Worm (Caenorhabditis elegans) whole organism, L3 larva: Measurements from ENCODE around the gene Y38E10A.3.
A peak's percentile ranks its signal among the peaks of the same experiment; 100 is the strongest.

ENCODE experiments used
- R02D3.7 ChIP-seq: fragments of 150-350 bp; optimal IDR thresholded peaks from 2 replicates; lab custom pipeline; 2014; ENCODE audit warnings: missing biosample characterization, missing genetic modification characterization
- aly-2 ChIP-seq: fragments of 150-350 bp; optimal IDR thresholded peaks from 2 replicates; lab custom pipeline; 2014; ENCODE audit warnings: missing biosample characterization, missing genetic modification characterization
- ceh-28 ChIP-seq: fragments of 150-350 bp; optimal IDR thresholded peaks from 2 replicates; lab custom pipeline; 2014; ENCODE audit warnings: missing biosample characterization, missing genetic modification reagents, missing genetic modification characterization
- ceh-9 ChIP-seq: sonication (generic microtip); optimal IDR thresholded peaks from 2 replicates; lab custom pipeline; 2018; ENCODE audit warnings: missing biosample characterization, missing genetic modification characterization
- daf-12 ChIP-seq: fragments of 150-350 bp; optimal IDR thresholded peaks from 2 replicates; lab custom pipeline; 2014; ENCODE audit warnings: missing biosample characterization, missing genetic modification reagents, missing genetic modification characterization
- egl-27 ChIP-seq: sonication (generic microtip); optimal IDR thresholded peaks from 4 replicates; lab custom pipeline; 2017; ENCODE audit warnings: missing biosample characterization, missing genetic modification reagents, missing genetic modification characterization
- egl-5 ChIP-seq: fragments of 150-350 bp; optimal IDR thresholded peaks from 2 replicates; lab custom pipeline; 2017; ENCODE audit warnings: missing biosample characterization, missing genetic modification reagents, missing genetic modification characterization, inconsistent platforms
- elt-1 ChIP-seq: fragments of 150-350 bp; optimal IDR thresholded peaks from 2 replicates; lab custom pipeline; 2014; ENCODE audit warnings: missing biosample characterization, missing genetic modification characterization
- elt-2 ChIP-seq: sonication (generic microtip); optimal IDR thresholded peaks from 2 replicates; lab custom pipeline; 2016; ENCODE audit warnings: missing genetic modification reagents, mild to moderate bottlenecking, missing genetic modification characterization, missing compliant biosample characterization
- elt-3 ChIP-seq, 3 experiments: fragments of 150-350 bp in 1 of 3; sonication (generic microtip) in 2 of 3; optimal IDR thresholded peaks; 2 replicates in 2 of 3; 4 replicates in 1 of 3; lab custom pipeline; 2014 to 2017; ENCODE audit warnings: missing biosample characterization in 3 of 3, missing genetic modification characterization in 3 of 3
- eor-1 ChIP-seq, 2 experiments: fragments of 150-350 bp; optimal IDR thresholded peaks; 2 replicates each; lab custom pipeline; 2014 to 2018; ENCODE audit warnings: missing biosample characterization in 2 of 2, missing genetic modification characterization in 2 of 2
- fkh-2 ChIP-seq: fragments of 150-350 bp; optimal IDR thresholded peaks from 2 replicates; lab custom pipeline; 2014; ENCODE audit warnings: missing biosample characterization, missing genetic modification reagents, missing genetic modification characterization
- fos-1 ChIP-seq: fragments of 150-350 bp; optimal IDR thresholded peaks from 2 replicates; lab custom pipeline; 2014; ENCODE audit warnings: missing biosample characterization, missing genetic modification characterization
- hmg-11 ChIP-seq: sonication (generic microtip); optimal IDR thresholded peaks from 2 replicates; lab custom pipeline; 2016; ENCODE audit warnings: missing genetic modification characterization, missing compliant biosample characterization
- jun-1 ChIP-seq: fragments of 150-350 bp; optimal IDR thresholded peaks from 2 replicates; lab custom pipeline; 2014; ENCODE audit warnings: missing biosample characterization, missing genetic modification reagents, missing genetic modification characterization
- lin-15B ChIP-seq: fragments of 150-350 bp; optimal IDR thresholded peaks from 2 replicates; lab custom pipeline; 2014; ENCODE audit warnings: missing biosample characterization, missing genetic modification characterization
- lin-39 ChIP-seq: fragments of 150-350 bp; optimal IDR thresholded peaks from 2 replicates; lab custom pipeline; 2018; ENCODE audit warnings: missing biosample characterization, missing genetic modification reagents, missing genetic modification characterization
- lsy-12 ChIP-seq: sonication (generic microtip); optimal IDR thresholded peaks from 2 replicates; lab custom pipeline; 2016; ENCODE audit warnings: mild to moderate bottlenecking, missing genetic modification characterization, missing compliant biosample characterization
- mdl-1 ChIP-seq: fragments of 150-350 bp; optimal IDR thresholded peaks from 2 replicates; lab custom pipeline; 2014; ENCODE audit warnings: missing biosample characterization, missing genetic modification characterization
- mml-1 ChIP-seq: fragments of 150-350 bp; sonication (generic microtip); optimal IDR thresholded peaks from 3 replicates; lab custom pipeline; 2014; ENCODE audit warnings: missing biosample characterization, missing genetic modification characterization
- nfya-1 ChIP-seq: sonication (generic microtip); optimal IDR thresholded peaks from 2 replicates; lab custom pipeline; 2017; ENCODE audit warnings: missing genetic modification characterization, mild to moderate bottlenecking, missing compliant biosample characterization, antibody characterized with exemption, moderate library complexity; ENCODE audit not compliant: insufficient read depth
- nhr-11 ChIP-seq: fragments of 150-350 bp; optimal IDR thresholded peaks from 2 replicates; lab custom pipeline; 2014; ENCODE audit warnings: missing biosample characterization, missing genetic modification characterization
- nhr-12 ChIP-seq: fragments of 150-350 bp; optimal IDR thresholded peaks from 2 replicates; lab custom pipeline; 2014; ENCODE audit warnings: missing biosample characterization, missing genetic modification characterization
- nhr-23 ChIP-seq: fragments of 150-350 bp; optimal IDR thresholded peaks from 2 replicates; lab custom pipeline; 2014; ENCODE audit warnings: missing biosample characterization, missing genetic modification reagents, missing genetic modification characterization
- nhr-237 ChIP-seq: fragments of 150-350 bp; optimal IDR thresholded peaks from 2 replicates; lab custom pipeline; 2014; ENCODE audit warnings: missing biosample characterization, missing genetic modification characterization
- nhr-25 ChIP-seq: sonication (generic microtip); optimal IDR thresholded peaks from 2 replicates; lab custom pipeline; 2017; ENCODE audit warnings: missing biosample characterization, missing genetic modification characterization
- nhr-28 ChIP-seq: fragments of 150-350 bp; optimal IDR thresholded peaks from 2 replicates; lab custom pipeline; 2014; ENCODE audit warnings: missing biosample characterization, missing genetic modification characterization
- nhr-43 ChIP-seq: sonication (generic microtip); optimal IDR thresholded peaks from 2 replicates; lab custom pipeline; 2016; ENCODE audit warnings: mild to moderate bottlenecking, missing genetic modification characterization, missing compliant biosample characterization; ENCODE audit not compliant: poor library complexity, severe bottlenecking
- nhr-67 ChIP-seq: fragments of 150-350 bp; optimal IDR thresholded peaks from 2 replicates; lab custom pipeline; 2014; ENCODE audit warnings: missing biosample characterization, missing genetic modification characterization
- nhr-76 ChIP-seq: fragments of 150-350 bp; sonication (generic microtip); optimal IDR thresholded peaks from 5 replicates; lab custom pipeline; 2014; ENCODE audit warnings: missing biosample characterization, missing genetic modification characterization
- nhr-77 ChIP-seq: fragments of 150-350 bp; optimal IDR thresholded peaks from 2 replicates; lab custom pipeline; 2014; ENCODE audit warnings: missing biosample characterization, missing genetic modification characterization
- pha-4 ChIP-seq: fragments of 150-350 bp; optimal IDR thresholded peaks from 2 replicates; lab custom pipeline; 2014; ENCODE audit warnings: missing biosample characterization, missing genetic modification reagents, missing genetic modification characterization
- pqm-1 ChIP-seq: fragments of 150-350 bp; optimal IDR thresholded peaks from 2 replicates; lab custom pipeline; 2017; ENCODE audit warnings: missing biosample characterization, missing genetic modification characterization, inconsistent platforms
- sea-2 ChIP-seq: fragments of 150-350 bp; sonication (generic microtip); optimal IDR thresholded peaks from 4 replicates; lab custom pipeline; 2014; ENCODE audit warnings: missing biosample characterization, missing genetic modification reagents, missing genetic modification characterization
- skn-1 ChIP-seq: fragments of 150-350 bp; optimal IDR thresholded peaks from 2 replicates; lab custom pipeline; 2014; ENCODE audit warnings: missing biosample characterization, missing genetic modification characterization
- snpc-4 ChIP-seq: fragments of 150-350 bp; optimal IDR thresholded peaks from 2 replicates; lab custom pipeline; 2014; ENCODE audit warnings: missing biosample characterization, missing genetic modification characterization
- tbx-2 ChIP-seq: sonication (generic microtip); optimal IDR thresholded peaks from 2 replicates; lab custom pipeline; 2016; ENCODE audit warnings: mild to moderate bottlenecking, missing genetic modification characterization, missing compliant biosample characterization
- unc-39 ChIP-seq: sonication (generic microtip); optimal IDR thresholded peaks from 4 replicates; lab custom pipeline; 2017; ENCODE audit warnings: missing biosample characterization, missing genetic modification characterization
- unc-62 ChIP-seq: fragments of 150-350 bp; sonication (generic microtip); optimal IDR thresholded peaks from 4 replicates; lab custom pipeline; 2014; ENCODE audit warnings: missing biosample characterization, missing genetic modification reagents, missing genetic modification characterization
- ztf-11 ChIP-seq: fragments of 150-350 bp; optimal IDR thresholded peaks from 2 replicates; lab custom pipeline; 2014; ENCODE audit warnings: missing biosample characterization, missing genetic modification characterization
- ztf-4 ChIP-seq: fragments of 150-350 bp; optimal IDR thresholded peaks from 2 replicates; lab custom pipeline; 2014; ENCODE audit warnings: missing biosample characterization, missing genetic modification characterization

Y38E10A.3 gene

DNA sequence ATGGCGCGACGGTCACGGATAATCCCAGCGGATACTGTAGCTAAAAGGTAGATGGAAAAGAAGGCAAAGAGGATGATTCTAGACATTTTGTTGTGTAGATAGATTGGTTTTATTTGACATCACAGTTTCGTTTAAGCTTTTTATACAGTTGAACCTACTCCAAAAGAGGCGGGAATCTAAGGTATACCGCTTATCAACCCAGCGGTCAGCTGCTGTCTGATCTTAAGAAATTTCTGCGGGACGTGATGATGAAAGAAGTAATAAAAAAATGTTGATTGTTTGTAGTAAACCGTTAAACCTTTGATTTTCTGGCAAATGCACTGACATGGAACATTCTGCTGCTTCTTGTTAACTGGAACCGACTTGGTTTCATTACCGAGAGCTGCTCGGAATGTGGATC is 41.5 kb upstream of the Y38E10A.3 start, which contains the start of gene nspe-6:
Gene nspe-6, minus strand, starts transcription at position 101 of the 400 bp plus-strand sequence.
- TF ChIP-seq nhr-43 (tag; lab: Kevin White, UChicago) (no peak), nhr-77 (no peak), eor-1 (tag; optimal IDR thresholded peaks at IDR 0.05; lab: Kevin White, UChicago) (no peak), snpc-4 (tag; lab: Kevin White, UChicago) (no peak), nhr-11 (tag; lab: Kevin White, UChicago) (no peak), lin-15B (tag; lab: Kevin White, UChicago) (no peak), skn-1 (tag; lab: Kevin White, UChicago) (no peak)

DNA sequence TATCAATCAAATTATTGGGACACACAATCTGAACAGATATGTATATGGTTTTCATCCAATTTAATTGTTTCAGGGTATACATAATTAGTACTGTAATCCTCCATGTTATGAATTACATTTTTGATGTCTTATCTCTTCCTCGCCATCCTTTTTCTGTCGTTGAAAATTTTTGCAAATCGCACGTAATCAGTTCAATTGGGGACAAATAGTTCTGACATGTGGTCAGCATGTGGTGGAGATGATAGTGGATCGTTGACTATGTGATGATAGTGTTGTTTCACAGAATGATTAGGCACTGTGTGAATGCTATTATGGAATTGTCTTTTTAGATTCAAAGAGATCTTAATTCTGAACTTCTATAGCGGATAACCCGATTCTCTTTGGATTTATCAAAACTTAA is 40.8 kb upstream of the Y38E10A.3 start:
- TF ChIP-seq nhr-43 (tag; lab: Kevin White, UChicago) (peak; percentile 91), nhr-23 (tag; lab: Kevin White, UChicago) (peak; percentile 42), lsy-12 (tag; lab: Kevin White, UChicago) (no peak)

DNA sequence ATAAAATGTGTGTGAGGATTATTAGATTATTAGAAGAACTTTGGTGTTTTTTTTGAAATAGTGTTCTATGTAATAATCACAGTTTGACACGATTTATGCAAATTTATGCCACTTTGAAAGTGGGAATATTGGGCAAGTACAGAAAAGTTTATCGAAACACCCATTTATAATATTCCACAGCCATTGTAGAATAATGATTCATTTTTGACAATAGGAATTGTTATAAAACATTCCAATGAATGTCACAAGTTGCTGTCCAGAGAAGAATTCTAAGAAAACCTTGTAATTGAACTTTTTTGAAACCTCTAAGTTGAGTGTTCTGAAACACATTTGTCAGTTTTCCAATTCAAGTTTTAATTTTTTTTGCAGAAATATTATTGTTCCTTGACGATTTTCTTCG is 37.6 kb upstream of the Y38E10A.3 start, which contains the start of gene nspe-4:
Gene nspe-4, plus strand, starts transcription at position 301 of the 400 bp plus-strand sequence.
- TF ChIP-seq nhr-77, result no peak
- TF ChIP-seq ztf-4, result no peak
- TF ChIP-seq egl-27 (tag; lab: Kevin White, UChicago), result no peak
- no peak for TF ChIP-seq fkh-2 (tag; lab: Kevin White, UChicago)
- no peak for TF ChIP-seq tbx-2 (tag; lab: Kevin White, UChicago)
- TF ChIP-seq mml-1, result no peak
- TF ChIP-seq hmg-11 (tag; lab: Kevin White, UChicago), result no peak
- no peak for TF ChIP-seq eor-1 (tag; optimal IDR thresholded peaks at IDR 0.05; lab: Kevin White, UChicago)
- no peak for TF ChIP-seq nhr-25
- TF ChIP-seq pha-4 (tag; lab: Kevin White, UChicago), result no peak
- TF ChIP-seq sea-2, result no peak
- no peak for TF ChIP-seq nhr-237 (tag; lab: Kevin White, UChicago)
- no peak for TF ChIP-seq jun-1 (tag; lab: Kevin White, UChicago)
- no peak for TF ChIP-seq nfya-1 (tag; lab: Kevin White, UChicago)
- no peak for TF ChIP-seq skn-1 (tag; lab: Kevin White, UChicago)
- TF ChIP-seq unc-39 (tag; lab: Kevin White, UChicago), result no peak

DNA sequence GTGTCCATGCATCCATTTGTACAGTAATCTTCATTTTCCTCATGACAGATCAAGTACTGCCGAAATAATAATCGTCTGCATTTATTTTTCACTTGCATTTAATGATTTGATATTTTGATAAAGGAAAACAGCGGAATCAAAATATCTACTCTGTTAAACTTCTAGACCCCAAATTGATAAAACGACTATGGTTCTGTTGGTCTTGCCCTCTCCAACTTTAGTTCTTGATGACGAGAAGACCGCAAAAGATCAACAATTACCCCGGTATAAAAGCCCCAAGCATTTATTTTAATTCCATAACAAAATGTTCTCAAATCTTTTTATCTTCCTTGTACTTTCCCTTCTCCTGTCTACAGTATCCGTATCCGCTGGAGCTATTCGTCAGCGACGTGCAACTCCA is 34.1 kb upstream of the Y38E10A.3 start, which contains the start of gene Y38E10A.9:
Gene Y38E10A.9, plus strand, starts transcription at position 301 of the 400 bp plus-strand sequence.
- no peak for TF ChIP-seq egl-5 (tag; lab: Kevin White, UChicago)
- TF ChIP-seq mdl-1 (tag; lab: Kevin White, UChicago), result no peak
- no peak for TF ChIP-seq ztf-11 (tag; lab: Kevin White, UChicago)
- TF ChIP-seq fkh-2 (tag; lab: Kevin White, UChicago), result no peak
- TF ChIP-seq daf-12 (tag; lab: Kevin White, UChicago), result no peak
- TF ChIP-seq nhr-12 (tag; lab: Kevin White, UChicago), result no peak
- TF ChIP-seq nhr-43 (tag; lab: Kevin White, UChicago), result no peak
- no peak for TF ChIP-seq ztf-4
- no peak for TF ChIP-seq elt-1 (tag; lab: Kevin White, UChicago)
- TF ChIP-seq R02D3.7, result no peak
- TF ChIP-seq nhr-28 (tag; lab: Kevin White, UChicago), result no peak
- TF ChIP-seq nhr-237 (tag; lab: Kevin White, UChicago), result no peak
- no peak for TF ChIP-seq tbx-2 (tag; lab: Kevin White, UChicago)
- no peak for TF ChIP-seq ceh-9 (tag; lab: Kevin White, UChicago)
- TF ChIP-seq skn-1 (tag; lab: Kevin White, UChicago), result no peak
- TF ChIP-seq snpc-4 (tag; lab: Kevin White, UChicago), result no peak
- no peak for TF ChIP-seq lsy-12 (tag; lab: Kevin White, UChicago)
- TF ChIP-seq pha-4 (tag; lab: Kevin White, UChicago), result no peak
- TF ChIP-seq ceh-28 (tag; lab: Kevin White, UChicago), result no peak
- TF ChIP-seq nhr-76 (tag; lab: Kevin White, UChicago), result no peak

DNA sequence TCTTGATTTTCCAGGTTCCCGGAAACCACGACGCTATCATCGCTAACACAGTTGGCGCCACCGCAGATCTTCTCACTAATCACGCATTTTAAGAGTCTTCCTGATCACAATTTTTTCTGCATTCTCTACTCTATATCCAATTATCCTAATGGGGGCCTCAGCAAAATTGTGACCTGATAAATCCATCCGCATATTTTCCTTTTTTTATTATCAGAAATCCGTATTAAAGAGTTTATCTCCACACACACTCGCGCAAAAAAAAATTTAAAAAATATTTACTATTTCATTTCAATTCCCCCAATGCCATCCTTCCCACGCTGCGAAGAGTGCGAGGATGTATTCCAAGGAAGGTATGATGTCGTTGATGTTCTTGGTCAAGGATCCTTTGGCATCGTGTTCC is 32.3 kb upstream of the Y38E10A.3 start, which contains the start of gene Y38E10A.8:
Gene Y38E10A.8, plus strand, starts transcription at position 301 of the 400 bp plus-strand sequence.
- no peak for TF ChIP-seq pqm-1
- no peak for TF ChIP-seq nfya-1 (tag; lab: Kevin White, UChicago)
- no peak for TF ChIP-seq nhr-237 (tag; lab: Kevin White, UChicago)
- TF ChIP-seq fos-1 (tag; lab: Kevin White, UChicago), result no peak
- TF ChIP-seq ceh-9 (tag; lab: Kevin White, UChicago), result no peak
- no peak for TF ChIP-seq elt-3 (tag; optimal IDR thresholded peaks at IDR 0.05; lab: Kevin White, UChicago)
- no peak for TF ChIP-seq nhr-28 (tag; lab: Kevin White, UChicago)
- no peak for TF ChIP-seq elt-2 (tag; lab: Kevin White, UChicago)
- TF ChIP-seq aly-2 (tag; lab: Kevin White, UChicago), result no peak
- TF ChIP-seq jun-1 (tag; lab: Kevin White, UChicago), result no peak
- no peak for TF ChIP-seq daf-12 (tag; lab: Kevin White, UChicago)
- TF ChIP-seq elt-1 (tag; lab: Kevin White, UChicago), result no peak
- TF ChIP-seq lin-39, result no peak
- no peak for TF ChIP-seq unc-62 (GFP tag; lab: Kevin White, UChicago)
- TF ChIP-seq nhr-67 (tag; lab: Kevin White, UChicago), result no peak
- no peak for TF ChIP-seq nhr-77
- TF ChIP-seq lsy-12 (tag; lab: Kevin White, UChicago), result no peak
- TF ChIP-seq lin-15B (tag; lab: Kevin White, UChicago), result no peak
- TF ChIP-seq, all 47 proteins: peak for 0
